Fruit fly (Drosophila melanogaster) whole organism, embryonic: ENCODE data around the gene Grasp65.

Experiments
- ATbp ChIP-seq: fragments of 200-800 bp; sonication (Bioruptor generic); optimal IDR thresholded peaks from 2 replicates; lab custom pipeline; 2017; ENCODE audit warnings: missing biosample characterization, mild to moderate bottlenecking, missing genetic modification characterization, missing genetic modification reagents
- Awh ChIP-seq: fragments of 200-800 bp; sonication (Bioruptor generic); IDR thresholded peaks from 2 replicates; pipeline ENCODE4, ENCODE4 v1.3.6; 2022; ENCODE audit warnings: missing biosample characterization, missing genetic modification characterization
- Blimp-1 ChIP-seq: fragments of 200-800 bp; sonication (Bioruptor generic); optimal IDR thresholded peaks from 3 replicates; lab custom pipeline; 2018; ENCODE audit warnings: missing biosample characterization, missing genetic modification characterization, mild to moderate bottlenecking, moderate library complexity, missing genetic modification reagents
- CG12769 ChIP-seq: fragments of 200-800 bp; sonication (Bioruptor generic); optimal IDR thresholded peaks from 2 replicates; lab custom pipeline; 2019; ENCODE audit warnings: missing biosample characterization, mild to moderate bottlenecking, missing genetic modification characterization, moderate library complexity
- CG14667 ChIP-seq: fragments of 200-800 bp; sonication (Bioruptor generic); IDR thresholded peaks from 2 replicates; pipeline ENCODE4 v1.3.6; 2022; ENCODE audit warnings: missing biosample characterization, missing genetic modification characterization
- CG15601 ChIP-seq: fragments of 200-800 bp; sonication (Bioruptor generic); optimal IDR thresholded peaks from 3 replicates; lab custom pipeline; 2019; ENCODE audit warnings: missing biosample characterization, mild to moderate bottlenecking, missing genetic modification characterization, moderate library complexity
- CG1647 ChIP-seq: fragments of 200-800 bp; sonication (Bioruptor generic); optimal IDR thresholded peaks from 3 replicates; lab custom pipeline; 2016; ENCODE audit warnings: missing biosample characterization, missing genetic modification characterization
- CG2889 ChIP-seq: fragments of 200-800 bp; sonication (Bioruptor generic); IDR thresholded peaks from 3 replicates; pipeline ENCODE4 v1.3.6; 2022; ENCODE audit warnings: missing biosample characterization, missing genetic modification characterization
- CG4730 ChIP-seq: fragments of 200-800 bp; sonication (Bioruptor generic); IDR thresholded peaks from 2 replicates; pipeline ENCODE4 v1.3.6; 2022; ENCODE audit warnings: missing biosample characterization, missing genetic modification characterization
- CG7357 ChIP-seq: fragments of 200-800 bp; sonication (Bioruptor generic); IDR thresholded peaks from 3 replicates; pipeline ENCODE4 v1.3.6; 2022; ENCODE audit warnings: missing biosample characterization, missing genetic modification characterization
- D19A ChIP-seq: fragments of 200-800 bp; optimal IDR thresholded peaks from 3 replicates; lab custom pipeline; 2019; ENCODE audit warnings: missing biosample characterization, mild to moderate bottlenecking, missing genetic modification characterization, moderate library complexity
- Dad ChIP-seq: fragments of 200-800 bp; sonication (Bioruptor generic); optimal IDR thresholded peaks from 3 replicates; lab custom pipeline; 2016; ENCODE audit warnings: missing biosample characterization, missing genetic modification characterization
- E2f1 ChIP-seq: fragments of 200-800 bp; sonication (Bioruptor generic); IDR thresholded peaks from 2 replicates; pipeline ENCODE4 v1.3.6; 2022; ENCODE audit warnings: missing biosample characterization, missing genetic modification characterization
- Fer1 ChIP-seq: fragments of 200-800 bp; sonication (Bioruptor generic); optimal IDR thresholded peaks from 2 replicates; lab custom pipeline; 2017; ENCODE audit warnings: missing biosample characterization, mild to moderate bottlenecking, missing genetic modification characterization
- H15 ChIP-seq: fragments of 200-800 bp; sonication (Bioruptor generic); IDR thresholded peaks from 3 replicates; pipeline ENCODE4 v1.3.6; 2022; ENCODE audit warnings: missing biosample characterization, missing genetic modification characterization
- Max ChIP-seq: fragments of 200-800 bp; sonication (Bioruptor generic); optimal IDR thresholded peaks from 2 replicates; lab custom pipeline; 2016; ENCODE audit warnings: missing biosample characterization, mild to moderate bottlenecking, missing genetic modification characterization
- Mrtf ChIP-seq: fragments of 200-800 bp; sonication (Bioruptor generic); IDR thresholded peaks from 3 replicates; pipeline ENCODE4 v1.3.6; 2022; ENCODE audit warnings: missing biosample characterization, missing genetic modification characterization
- NfI ChIP-seq: fragments of 200-800 bp; sonication (Bioruptor generic); optimal IDR thresholded peaks from 3 replicates; lab custom pipeline; 2018; ENCODE audit warnings: missing biosample characterization, mild to moderate bottlenecking, missing genetic modification characterization, moderate library complexity
- Oaz ChIP-seq: fragments of 200-800 bp; sonication (Bioruptor generic); IDR thresholded peaks from 2 replicates; pipeline ENCODE4 v1.3.6; 2022; ENCODE audit warnings: missing biosample characterization, missing genetic modification characterization
- PHDP ChIP-seq: fragments of 200-800 bp; sonication (Bioruptor generic); optimal IDR thresholded peaks from 3 replicates; lab custom pipeline; 2018; ENCODE audit warnings: missing biosample characterization, mild to moderate bottlenecking, missing genetic modification characterization, moderate library complexity
- Vsx1 ChIP-seq: fragments of 200-800 bp; sonication (Bioruptor generic); optimal IDR thresholded peaks from 2 replicates; lab custom pipeline; 2017; ENCODE audit warnings: missing biosample characterization, mild to moderate bottlenecking, missing genetic modification characterization, missing genetic modification reagents
- ase ChIP-seq: fragments of 200-800 bp; sonication (Bioruptor generic); IDR thresholded peaks from 3 replicates; pipeline ENCODE4 v1.3.6; 2022; ENCODE audit warnings: missing biosample characterization, missing genetic modification characterization
- cad ChIP-seq: fragments of >200 bp; optimal IDR thresholded peaks from 2 replicates; lab custom pipeline; 2017; ENCODE audit warnings: missing biosample characterization, missing genetic modification characterization
- crol ChIP-seq: fragments of 200-800 bp; sonication (Bioruptor generic); IDR thresholded peaks from 2 replicates; pipeline ENCODE4 v1.3.6; 2022; ENCODE audit warnings: missing biosample characterization, missing genetic modification characterization
- dpn ChIP-seq, 2 experiments: fragments of 200-800 bp; sonication (Bioruptor generic); optimal IDR thresholded peaks; 3 replicates each; lab custom pipeline; 2016; ENCODE audit warnings: missing biosample characterization in 2 of 2, missing genetic modification characterization in 2 of 2
- fd102C ChIP-seq: fragments of 200-800 bp; sonication (Bioruptor generic); optimal IDR thresholded peaks from 2 replicates; lab custom pipeline; 2018; ENCODE audit warnings: missing biosample characterization, mild to moderate bottlenecking, missing genetic modification characterization, moderate library complexity
- fu2 ChIP-seq: fragments of 200-800 bp; sonication (Bioruptor generic); optimal IDR thresholded peaks from 2 replicates; lab custom pipeline; 2016; ENCODE audit warnings: missing biosample characterization, missing genetic modification characterization
- grau ChIP-seq: fragments of 200-800 bp; optimal IDR thresholded peaks from 3 replicates; lab custom pipeline; 2019; ENCODE audit warnings: missing biosample characterization, mild to moderate bottlenecking, missing genetic modification characterization, moderate library complexity
- insv ChIP-seq, 2 experiments: fragments of 200-800 bp; sonication (Bioruptor generic); optimal IDR thresholded peaks; 3 replicates each; lab custom pipeline; 2016 to 2018; ENCODE audit warnings: missing biosample characterization in 2 of 2, missing genetic modification characterization in 2 of 2
- kah ChIP-seq: fragments of 200-800 bp; sonication (Bioruptor generic); optimal IDR thresholded peaks from 2 replicates; lab custom pipeline; 2018; ENCODE audit warnings: missing biosample characterization, mild to moderate bottlenecking, missing genetic modification characterization
- lilli ChIP-seq: fragments of 200-800 bp; sonication (Bioruptor generic); optimal IDR thresholded peaks from 3 replicates; lab custom pipeline; 2016; ENCODE audit warnings: missing biosample characterization, missing genetic modification characterization
- luna ChIP-seq: fragments of 200-800 bp; sonication (Bioruptor generic); optimal IDR thresholded peaks from 2 replicates; lab custom pipeline; 2016; ENCODE audit warnings: missing biosample characterization, missing genetic modification characterization
- run ChIP-seq: fragments of 200-800 bp; sonication (Bioruptor generic); optimal IDR thresholded peaks from 3 replicates; lab custom pipeline; 2018; ENCODE audit warnings: missing biosample characterization, mild to moderate bottlenecking, missing genetic modification characterization
- slou ChIP-seq: fragments of 200-800 bp; sonication (Bioruptor generic); optimal IDR thresholded peaks from 3 replicates; lab custom pipeline; 2016; ENCODE audit warnings: missing biosample characterization, missing genetic modification characterization
- tgo ChIP-seq: fragments of 200-800 bp; sonication (Bioruptor generic); IDR thresholded peaks from 3 replicates; pipeline ENCODE4 v1.3.6; 2022; ENCODE audit warnings: missing biosample characterization, missing genetic modification characterization
- toy ChIP-seq: fragments of 200-800 bp; sonication (Bioruptor generic); IDR thresholded peaks from 2 replicates; pipeline ENCODE4 v1.3.6; 2022; ENCODE audit warnings: missing biosample characterization, missing genetic modification characterization
- wdn ChIP-seq: fragments of 200-800 bp; sonication (Bioruptor generic); IDR thresholded peaks from 2 replicates; pipeline ENCODE4 v1.3.6; 2022; ENCODE audit warnings: missing biosample characterization, missing genetic modification characterization
- z ChIP-seq: fragments of 200-800 bp; sonication (Bioruptor generic); IDR thresholded peaks from 3 replicates; pipeline ENCODE4 v1.3.6; 2022; ENCODE audit warnings: missing biosample characterization, missing genetic modification characterization

Gene Grasp65

dm6 chr3L:19952690-19953089 lies 27.9 kb downstream of the Grasp65 start, which contains the start of gene CG33710:
TSS of gene CG33710 (minus strand) at chr3L:19952790.
- TF ChIP-seq Fer1 (GFP tag; lab: Kevin White, UChicago): no peak
- TF ChIP-seq CG4730: no peak
- TF ChIP-seq, all 482 proteins: peak for 0

DNA sequence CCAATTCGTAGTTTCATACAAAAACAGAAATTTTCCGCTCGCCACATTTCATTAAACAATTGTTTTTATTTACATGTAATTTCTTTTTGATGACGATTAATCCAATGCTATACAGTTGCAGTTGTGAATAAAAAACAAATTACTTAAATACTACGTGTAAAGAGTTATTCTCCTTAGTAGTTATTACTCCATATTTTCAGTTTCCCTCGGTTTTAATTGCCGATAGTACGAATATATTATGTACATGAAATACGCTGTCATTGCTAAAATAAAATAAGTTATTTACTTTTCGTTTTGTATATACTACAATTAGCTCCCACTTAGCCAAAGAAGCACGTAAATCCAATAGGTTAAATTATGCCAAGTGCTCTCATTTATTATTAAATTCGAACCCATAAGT lies 28.9 kb downstream of the Grasp65 start, which contains the start of gene CG42655:
Gene CG42655 (minus strand): TSS at position 101 of the 400 bp plus-strand sequence.
- TF ChIP-seq z (no peak), Oaz (no peak), toy (GFP tag; lab: Robert Waterston, UW) (no peak), E2f1 (GFP tag; lab: Robert Waterston, UW) (no peak), Max (GFP tag; lab: Kevin White, UChicago) (no peak), Awh (GFP tag; lab: Robert Waterston, UW) (no peak), dpn (GFP tag; optimal IDR thresholded peaks at IDR 0.05; lab: Kevin White, UChicago) (no peak), insv (GFP tag; optimal IDR thresholded peaks at IDR 0.05; lab: Kevin White, UChicago) (no peak), wdn (GFP tag; lab: Robert Waterston, UW) (no peak), lilli (GFP tag; lab: Kevin White, UChicago) (no peak), CG1647 (GFP tag; lab: Kevin White, UChicago) (no peak), fu2 (GFP tag; lab: Kevin White, UChicago) (no peak), ase (GFP tag; lab: Robert Waterston, UW) (no peak), NfI (GFP tag; lab: Kevin White, UChicago) (no peak), CG15601 (tag; lab: Kevin White, UChicago) (no peak), slou (GFP tag; lab: Kevin White, UChicago) (no peak), grau (tag; lab: Kevin White, UChicago) (no peak)
- TF ChIP-seq, all 482 proteins: peak for 0

- no peak for TF ChIP-seq tgo (GFP tag; lab: Robert Waterston, UW)
- no peak for TF ChIP-seq cad (GFP tag; lab: Kevin White, UChicago)
- TF ChIP-seq PHDP: no peak
- no peak for TF ChIP-seq crol
- no peak for TF ChIP-seq Vsx1
- TF ChIP-seq luna (GFP tag; lab: Kevin White, UChicago): no peak
- no peak for TF ChIP-seq ATbp (GFP tag; lab: Kevin White, UChicago)
- TF ChIP-seq Dad (GFP tag; lab: Kevin White, UChicago): no peak
- TF ChIP-seq kah (GFP tag; lab: Kevin White, UChicago): no peak
- TF ChIP-seq D19A (tag; lab: Kevin White, UChicago): no peak
- TF ChIP-seq Blimp-1 (GFP tag; lab: Kevin White, UChicago): no peak
- TF ChIP-seq CG2889 (GFP tag; lab: Robert Waterston, UW): no peak
- no peak for TF ChIP-seq fd102C (GFP tag; lab: Kevin White, UChicago)
- TF ChIP-seq CG12769 (tag; lab: Kevin White, UChicago): no peak
- no peak for TF ChIP-seq run (tag; lab: Kevin White, UChicago)
- no peak for TF ChIP-seq H15 (GFP tag; lab: Robert Waterston, UW)
- no peak for TF ChIP-seq CG7357
- no peak for TF ChIP-seq CG14667 (GFP tag; lab: Robert Waterston, UW)
- TF ChIP-seq Mrtf: no peak
Measured at dm6 chr3L:19954426-19954825, 29.7 kb downstream of the Grasp65 start, which contains the start of gene CG42654. TSS of gene CG42654 (minus strand) at chr3L:19954526.
